Fruit fly (Drosophila melanogaster): ENCODE results near the gene CG31624.

The CG31624 gene

dm6 chr2L:21179615-21180031, 20.6 kb downstream of the CG31624 start, which contains the start of the genes bur and Mcm10 (continued):
- TF ChIP-seq CG12236 (GFP tag; optimal IDR thresholded peaks at IDR 0.05) (no peak), Dek (tag; optimal IDR thresholded peaks at IDR 0.05) (no peak), gem (tag; optimal IDR thresholded peaks at IDR 0.05) (no peak), zf30C (GFP tag; optimal IDR thresholded peaks at IDR 0.05) (no peak), eve (GFP tag; optimal IDR thresholded peaks at IDR 0.05) (no peak), CG4617 (GFP tag; optimal IDR thresholded peaks at IDR 0.05; ENCODE audit: borderline replicate concordance) (peak; percentile 67), danr (GFP tag; IDR thresholded peaks at IDR 0.05) (no peak), org-1 (GFP tag; optimal IDR thresholded peaks at IDR 0.05) (no peak), CG8765 (GFP tag; IDR thresholded peaks at IDR 0.05) (no peak), CG12391 (tag; optimal IDR thresholded peaks at IDR 0.05) (peak; percentile 65), CG11398 (GFP tag; optimal IDR thresholded peaks at IDR 0.05) (no peak), pita (GFP tag; optimal IDR thresholded peaks at IDR 0.05) (no peak), CoRest (tag; optimal IDR thresholded peaks at IDR 0.05) (no peak), odd (GFP tag; optimal IDR thresholded peaks at IDR 0.05) (no peak), Lhr (GFP tag; optimal IDR thresholded peaks at IDR 0.05) (peak; percentile 62), CG12104 (GFP tag; optimal IDR thresholded peaks at IDR 0.05) (peak; percentile 25), Ets97D (GFP tag; optimal IDR thresholded peaks at IDR 0.05) (peak; percentile 40), CG8290 (GFP tag; optimal IDR thresholded peaks at IDR 0.05) (peak; percentile 60), CG8290 (tag; optimal IDR thresholded peaks at IDR 0.05) (no peak), Hr51 (GFP tag; optimal IDR thresholded peaks at IDR 0.05) (no peak), hbn (GFP tag; IDR thresholded peaks at IDR 0.05; ENCODE audit: partially characterized antibody) (no peak), Dp (GFP tag; optimal IDR thresholded peaks at IDR 0.05) (peak; percentile 87), CG17829 (tag; optimal IDR thresholded peaks at IDR 0.05) (peak; percentile 46), disco-r (GFP tag; optimal IDR thresholded peaks at IDR 0.05) (no peak), CG12299 (tag; optimal IDR thresholded peaks at IDR 0.05) (no peak), Sin3A (optimal IDR thresholded peaks at IDR 0.05) (peak; percentile 18), CG12659 (GFP tag; optimal IDR thresholded peaks at IDR 0.05) (peak; percentile 65), Opbp (GFP tag; IDR thresholded peaks at IDR 0.05; ENCODE audit: partially characterized antibody) (0 out of 3 replicates have a peak, but pooled peaks have one; percentile 7), tgo (GFP tag; IDR thresholded peaks at IDR 0.05) (no peak), CHES-1-like (GFP tag; optimal IDR thresholded peaks at IDR 0.05) (no peak), Elba2 (GFP tag; optimal IDR thresholded peaks at IDR 0.05) (peak; percentile 78), HmgD (GFP tag; optimal IDR thresholded peaks at IDR 0.05) (no peak), crp (GFP tag; optimal IDR thresholded peaks at IDR 0.05) (peak in 1 of 2 experiments; percentile 28), gfzf (GFP tag; optimal IDR thresholded peaks at IDR 0.05) (peak; percentile 69), dan (GFP tag; IDR thresholded peaks at IDR 0.05) (no peak), CG9797 (GFP tag; optimal IDR thresholded peaks at IDR 0.05) (peak; percentile 94), trem (tag; optimal IDR thresholded peaks at IDR 0.05) (peak; percentile 83), ftz-f1 (GFP tag; optimal IDR thresholded peaks at IDR 0.05) (no peak), bsh (GFP tag; optimal IDR thresholded peaks at IDR 0.05) (no peak), hth (optimal IDR thresholded peaks at IDR 0.05) (no peak), Rx (GFP tag; IDR thresholded peaks at IDR 0.05) (no peak), CG16813 (GFP tag; IDR thresholded peaks at IDR 0.05; ENCODE audit: partially characterized antibody) (no peak), CG3065 (GFP tag; optimal IDR thresholded peaks at IDR 0.05) (no peak), E2f1 (GFP tag; IDR thresholded peaks at IDR 0.05) (peak; percentile 41; the same call in 1 of the 2 replicates), chinmo (GFP tag; IDR thresholded peaks at IDR 0.05; ENCODE audit: partially characterized antibody) (0 out of 4 replicates have a peak, but pooled peaks have one; percentile 7), Sry-β (GFP tag; optimal IDR thresholded peaks at IDR 0.05) (no peak), CG32532 (GFP tag; IDR thresholded peaks at IDR 0.05) (no peak), CG8089 (GFP tag; optimal IDR thresholded peaks at IDR 0.05) (no peak), sisA (GFP tag; IDR thresholded peaks at IDR 0.05) (no peak), sna (GFP tag; IDR thresholded peaks at IDR 0.05; ENCODE audit: partially characterized antibody) (no peak), CG15514 (GFP tag; optimal IDR thresholded peaks at IDR 0.05) (peak; percentile 82)
